Fruit fly (Drosophila melanogaster) ovary, adult (tissue): ENCODE measurements around the gene CG42299.

ENCODE experiments used
- CG17801 ChIP-seq: fragments of 200-800 bp; optimal IDR thresholded peaks from 2 replicates; lab custom pipeline; 2019; ENCODE audit warnings: missing biosample characterization, mild to moderate bottlenecking, missing genetic modification characterization, moderate library complexity; ENCODE audit not compliant: partially characterized antibody

The CG42299 gene

DNA sequence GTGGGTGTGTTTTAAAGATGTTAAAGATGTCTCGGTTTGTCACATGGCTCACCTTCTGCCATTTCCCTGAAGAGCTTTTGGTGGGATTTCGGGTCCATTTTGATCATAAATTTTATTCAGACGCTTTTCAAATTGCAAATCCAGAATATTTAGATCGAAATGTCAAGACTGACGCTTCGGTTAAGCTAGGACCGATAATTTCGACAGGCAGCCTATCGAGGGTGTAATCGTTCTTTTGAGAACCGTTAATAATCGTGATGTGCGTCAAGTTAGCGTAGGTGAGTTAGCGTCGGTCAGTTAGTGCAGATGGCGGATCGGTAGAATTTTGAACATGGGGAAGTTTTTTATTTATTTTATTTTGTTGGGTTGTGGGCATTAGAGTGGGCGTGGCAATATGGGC lies at the start of gene CG42299:
CG42299 (minus strand) TSS at position 127 of the 400 bp plus-strand sequence.
- TF ChIP-seq CG17801 (GFP tag; lab: Kevin White, UChicago): no peak

DNA sequence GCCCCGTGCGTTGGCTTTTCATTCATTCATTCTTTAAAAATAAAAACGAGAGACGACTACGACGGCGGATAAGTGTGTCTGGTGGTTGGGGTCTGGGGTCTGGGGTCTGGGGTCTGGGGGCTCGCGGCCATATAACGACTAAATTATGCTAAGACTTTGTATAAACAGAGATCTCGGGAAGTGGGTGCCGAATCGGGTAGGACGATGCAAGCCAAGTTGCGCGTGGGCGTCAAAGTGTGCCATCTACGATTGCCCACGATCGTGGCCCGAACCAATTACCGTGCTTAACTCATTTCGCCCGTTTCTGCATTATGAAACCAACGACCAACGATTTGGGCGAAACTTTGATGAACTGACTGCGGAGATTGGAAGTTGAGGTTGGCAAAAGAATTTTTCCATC lies 48.3 kb upstream of the CG42299 start:
- no peak for TF ChIP-seq CG17801 (GFP tag; lab: Kevin White, UChicago)

DNA sequence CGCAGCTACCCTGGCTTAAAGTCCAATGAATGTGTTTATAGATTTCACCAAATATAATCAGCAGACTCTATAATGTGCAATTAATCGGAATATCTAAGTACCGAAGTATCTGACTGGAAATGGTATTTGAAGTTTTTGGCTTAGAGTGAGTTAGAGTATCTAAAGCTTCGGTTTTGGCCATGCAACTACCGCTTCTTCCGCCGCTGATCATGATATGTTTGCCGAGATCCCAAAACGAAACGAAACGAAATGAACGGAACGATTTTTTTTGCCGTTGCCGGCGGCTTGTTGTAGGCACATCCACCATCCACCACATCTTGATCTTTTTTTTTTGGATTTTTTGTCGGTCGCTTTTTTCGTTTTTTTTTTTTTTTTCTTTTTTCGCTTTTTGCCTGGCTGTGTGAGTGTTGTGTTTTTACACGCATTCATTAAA lies 47.5 kb upstream of the CG42299 start:
- TF ChIP-seq CG17801 (GFP tag; lab: Kevin White, UChicago): no peak

DNA sequence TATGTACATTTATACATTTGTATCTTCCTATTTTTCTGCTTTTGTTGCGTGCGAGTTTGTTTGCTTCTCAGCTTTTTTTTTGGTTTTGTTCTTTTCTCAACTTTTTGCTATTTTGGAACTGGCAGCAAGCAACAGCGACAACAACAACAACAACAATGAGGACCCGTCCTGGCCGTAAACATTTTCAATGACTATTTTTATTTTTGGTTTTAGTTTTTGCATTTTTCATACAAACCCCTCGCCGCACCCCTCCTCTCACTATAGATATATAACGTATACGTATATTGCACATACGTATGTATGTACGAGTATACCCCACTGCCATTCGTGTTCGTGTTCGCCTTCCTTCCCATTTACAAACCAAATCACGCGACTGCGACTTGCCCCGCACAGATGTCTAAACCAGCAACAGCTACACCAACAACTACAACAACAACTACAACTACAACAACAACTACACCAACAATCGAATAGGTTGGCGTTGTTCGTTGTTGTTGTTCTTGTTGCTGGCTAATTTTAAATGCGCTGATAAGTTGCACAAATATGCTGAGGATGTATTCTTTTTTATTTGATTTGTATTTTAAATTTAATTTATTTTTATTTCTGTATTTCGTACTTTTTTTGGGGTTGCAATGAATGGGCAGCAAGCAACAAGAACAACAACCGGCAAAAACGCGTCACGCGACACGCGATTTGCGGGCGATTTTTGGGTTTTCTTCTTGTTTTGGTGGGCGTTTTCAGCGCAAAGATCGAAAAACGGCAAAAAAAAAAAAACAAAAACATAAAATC lies 45.1 kb upstream of the CG42299 start:
- no peak for TF ChIP-seq CG17801 (GFP tag; lab: Kevin White, UChicago)

DNA sequence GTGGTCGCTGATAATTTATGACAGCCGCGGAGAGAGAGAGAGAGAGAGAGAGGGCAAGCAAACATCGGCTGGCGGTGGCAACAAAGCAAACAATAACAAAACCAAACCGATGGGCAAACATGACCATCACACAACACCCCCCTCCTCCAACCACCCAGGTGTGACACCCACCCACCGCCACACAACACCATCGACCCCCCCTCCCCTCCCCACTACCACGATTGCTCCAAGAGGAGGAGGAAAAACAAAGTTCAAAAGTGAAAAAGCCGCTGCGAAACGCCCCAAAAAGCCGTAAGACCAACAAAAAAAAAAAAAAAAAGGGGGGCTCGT lies 44.1 kb upstream of the CG42299 start:
- no peak for TF ChIP-seq CG17801 (GFP tag; lab: Kevin White, UChicago)

DNA sequence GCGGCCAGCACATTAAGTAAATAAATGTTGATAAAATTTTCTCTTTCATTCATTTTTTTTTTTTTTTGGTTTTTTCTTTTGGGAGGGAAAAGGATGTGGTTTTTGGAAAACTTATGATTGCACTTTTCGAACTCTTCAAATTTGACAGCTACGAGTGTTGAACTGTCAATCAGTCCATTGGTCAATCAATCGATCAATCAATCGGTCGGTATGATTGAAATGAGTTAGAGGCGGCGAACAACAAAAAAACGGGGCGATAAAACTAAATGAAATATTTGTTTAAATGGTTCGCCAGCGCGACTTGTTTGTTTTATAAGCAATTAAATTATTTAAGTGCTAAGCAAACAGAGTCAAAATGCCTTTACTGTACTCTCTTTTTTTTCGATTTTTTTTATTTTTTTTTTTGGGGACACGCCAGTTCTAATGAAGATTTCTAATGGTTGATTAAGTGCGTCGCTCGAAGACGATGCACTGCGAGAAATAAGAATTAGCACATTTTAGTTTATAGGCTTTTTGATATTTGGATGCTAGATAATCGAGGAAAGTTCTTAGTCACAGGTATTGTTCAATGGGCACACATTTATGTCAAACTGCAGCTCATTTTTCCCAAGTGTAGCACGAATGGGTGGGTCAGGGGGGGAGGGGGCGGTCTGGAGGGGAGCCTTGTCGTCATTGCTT lies 43.6 kb upstream of the CG42299 start:
- no peak for TF ChIP-seq CG17801 (GFP tag; lab: Kevin White, UChicago)

DNA sequence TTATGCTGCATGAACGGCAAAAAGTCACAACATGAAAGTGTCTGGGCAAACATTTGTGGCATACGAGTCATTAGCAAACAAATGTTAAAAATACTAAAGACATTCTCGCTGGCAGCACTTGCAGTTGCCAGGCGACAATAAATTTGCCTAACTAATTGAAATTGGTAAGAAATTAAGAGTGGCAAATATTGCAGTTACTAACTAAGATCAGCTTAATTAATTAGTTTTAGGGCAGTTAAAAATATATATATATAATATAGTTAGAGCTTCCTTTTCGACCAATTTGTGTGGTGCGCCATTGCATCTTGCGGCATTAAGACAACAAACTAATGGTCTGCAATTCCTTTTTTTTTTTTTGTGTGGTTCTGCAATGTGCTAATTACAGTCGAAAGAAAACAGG lies 42.4 kb upstream of the CG42299 start:
- no peak for TF ChIP-seq CG17801 (GFP tag; lab: Kevin White, UChicago)

DNA sequence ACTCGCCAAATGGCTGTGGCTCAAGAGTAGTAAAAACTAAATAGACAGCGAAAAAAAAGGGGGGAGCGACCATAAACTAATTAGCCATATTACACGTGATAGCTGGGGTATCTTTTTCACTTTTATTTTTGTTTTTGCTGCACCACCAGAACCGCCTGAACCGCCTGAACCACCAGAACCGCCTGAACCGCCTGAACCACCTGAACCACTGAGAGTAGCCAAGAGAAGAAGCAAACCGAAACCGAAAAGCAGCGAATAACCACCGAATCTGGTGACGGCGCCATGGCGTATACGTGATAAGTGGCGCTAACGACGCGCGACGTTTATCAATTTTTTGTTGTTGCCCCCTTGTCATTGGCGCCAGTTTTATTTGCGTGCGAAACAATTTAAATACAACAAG lies 41.0 kb upstream of the CG42299 start:
- TF ChIP-seq CG17801 (GFP tag; lab: Kevin White, UChicago): no peak

DNA sequence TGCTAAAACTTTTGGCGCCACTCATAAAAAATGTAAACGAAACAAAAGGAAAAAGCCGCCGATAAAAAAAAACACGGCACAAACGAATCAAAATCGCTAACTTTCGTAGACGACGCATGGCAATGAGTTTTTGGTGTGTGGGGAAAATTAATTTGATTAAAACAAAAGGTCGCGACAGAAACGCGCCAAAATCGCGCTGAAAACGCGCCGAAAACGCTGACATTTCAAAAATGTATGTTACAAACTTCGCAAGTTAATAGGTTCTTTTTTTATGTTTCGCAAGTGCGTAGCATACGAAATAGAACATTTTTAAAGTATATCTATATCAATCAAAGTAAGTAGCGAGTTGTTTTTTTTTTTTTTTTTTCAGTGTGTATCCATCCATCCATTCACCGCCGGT lies 40.5 kb upstream of the CG42299 start:
- TF ChIP-seq CG17801 (GFP tag; lab: Kevin White, UChicago): no peak

DNA sequence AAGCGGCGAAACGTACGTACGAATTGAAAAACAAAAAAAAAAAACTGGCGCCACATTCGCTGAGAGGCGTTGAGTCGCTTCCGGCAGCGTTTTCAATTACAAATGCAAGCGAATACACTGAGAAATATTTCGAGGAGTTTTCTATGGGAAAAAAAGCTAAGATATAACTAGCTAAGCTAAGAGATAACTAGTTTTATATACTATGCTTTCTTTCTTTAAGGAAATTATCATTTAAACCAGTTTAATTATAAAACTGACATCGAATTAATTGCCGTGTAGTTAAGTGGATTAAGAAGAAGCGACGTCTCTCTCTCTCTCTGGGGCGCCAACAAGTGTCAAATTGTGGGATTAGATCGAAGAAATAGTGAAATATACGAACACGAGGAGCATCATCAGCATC lies 39.9 kb upstream of the CG42299 start:
- peak; percentile 30 for TF ChIP-seq CG17801 (GFP tag; lab: Kevin White, UChicago)

DNA sequence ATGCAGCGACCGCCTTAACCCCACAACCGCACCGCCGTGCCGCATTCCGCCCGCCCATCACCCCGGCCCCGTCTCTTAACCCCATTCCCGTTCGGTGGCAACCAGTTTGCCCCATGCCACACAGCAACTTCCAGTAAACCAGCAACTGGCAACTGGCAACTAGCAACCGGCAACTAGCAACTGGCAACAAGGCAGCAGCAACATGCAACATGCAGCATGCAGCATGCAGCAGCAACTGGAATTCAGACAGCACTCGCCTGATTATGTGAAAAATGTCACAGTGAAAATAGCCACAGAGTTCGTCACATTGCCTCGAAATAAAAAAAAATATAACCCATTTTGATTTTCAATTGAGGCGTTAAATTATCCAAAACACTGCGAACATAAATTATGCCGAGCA lies 36.3 kb upstream of the CG42299 start:
- TF ChIP-seq CG17801 (GFP tag; lab: Kevin White, UChicago): no peak

DNA sequence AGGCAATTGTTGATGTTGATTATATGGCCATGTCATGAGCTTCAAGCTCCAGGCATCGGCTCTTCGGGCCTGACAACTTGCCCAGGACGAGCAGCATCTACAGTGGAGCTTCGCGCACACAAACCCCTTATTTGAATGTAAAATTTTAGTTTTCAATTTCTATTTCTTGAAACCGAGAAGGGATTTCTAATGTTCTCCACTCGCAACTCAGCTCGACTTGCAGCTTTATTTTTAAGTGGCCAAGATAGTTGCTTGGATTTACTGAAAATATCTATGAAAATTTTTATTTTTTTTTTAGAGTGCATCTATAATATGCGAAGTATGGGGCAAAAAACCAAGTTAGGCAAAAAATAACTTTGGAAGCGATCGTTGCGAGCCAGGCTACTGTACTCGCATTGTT lies 35.5 kb upstream of the CG42299 start:
- no peak for TF ChIP-seq CG17801 (GFP tag; lab: Kevin White, UChicago)

DNA sequence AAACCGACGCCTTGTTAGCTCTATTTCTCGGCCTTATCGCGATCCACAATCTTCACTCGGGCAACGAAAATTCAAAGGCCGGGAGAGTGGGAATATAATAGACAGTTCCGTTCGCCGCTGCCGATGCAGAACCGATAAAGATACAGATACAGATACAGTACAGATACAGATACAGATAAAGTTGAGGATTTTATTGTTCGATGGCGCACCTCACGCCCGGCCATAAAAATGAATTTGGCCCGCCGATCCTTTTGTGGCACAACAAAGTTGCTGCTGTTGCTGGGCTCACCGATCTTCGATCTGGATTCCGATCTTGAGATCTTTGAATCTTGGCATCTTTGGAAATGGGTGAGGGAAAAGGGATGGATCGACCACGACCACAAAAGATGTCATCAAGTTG lies 34.7 kb upstream of the CG42299 start:
- no peak for TF ChIP-seq CG17801 (GFP tag; lab: Kevin White, UChicago)

DNA sequence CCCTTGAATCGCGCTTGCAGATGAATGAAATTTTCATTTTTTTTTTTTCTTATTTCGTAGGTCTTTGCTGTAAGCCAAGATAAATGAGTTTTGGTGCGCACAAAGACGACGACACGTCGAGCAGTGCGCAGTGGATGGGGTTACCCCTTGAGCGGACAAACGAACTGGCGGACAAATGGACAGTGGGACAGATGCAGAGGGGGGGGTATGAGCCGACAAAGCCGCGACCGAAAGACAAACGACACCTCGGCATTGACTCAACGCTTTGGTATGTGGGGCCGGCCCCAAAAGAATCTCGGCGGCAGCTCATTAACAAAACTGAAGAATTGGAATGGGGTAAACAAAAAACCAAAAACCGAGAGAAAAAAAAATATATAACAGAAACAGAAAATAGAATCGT lies 33.9 kb upstream of the CG42299 start:
- no peak for TF ChIP-seq CG17801 (GFP tag; lab: Kevin White, UChicago)

DNA sequence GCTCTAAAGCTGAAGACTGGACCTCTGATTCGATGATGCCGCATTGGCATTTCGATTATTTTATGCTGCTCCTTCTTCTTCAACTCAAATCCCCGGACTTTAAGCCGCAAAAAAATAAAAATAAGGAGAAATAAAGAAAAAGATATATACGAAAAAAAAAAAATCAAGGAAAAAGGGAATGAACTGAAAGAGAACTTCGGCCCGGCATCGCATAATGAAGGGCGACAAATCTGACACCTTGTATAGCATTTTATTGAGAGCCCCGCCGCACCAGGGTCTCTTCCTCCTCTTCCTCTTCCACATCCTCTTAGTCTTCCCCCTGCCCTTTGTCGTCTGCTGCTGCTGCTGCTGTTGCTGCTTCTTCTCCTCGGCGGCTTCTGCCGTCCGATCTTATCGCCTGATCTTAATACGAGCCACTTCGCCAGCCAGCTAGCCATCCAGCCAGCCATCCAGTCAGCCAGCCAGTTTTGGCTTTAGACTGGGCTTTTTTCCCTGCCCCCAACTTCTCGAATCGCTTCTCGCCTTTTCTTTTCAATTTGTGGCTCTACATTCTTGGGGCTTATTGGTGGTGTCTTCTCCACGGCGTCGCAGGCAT lies 33.4 kb upstream of the CG42299 start:
- no peak for TF ChIP-seq CG17801 (GFP tag; lab: Kevin White, UChicago)

DNA sequence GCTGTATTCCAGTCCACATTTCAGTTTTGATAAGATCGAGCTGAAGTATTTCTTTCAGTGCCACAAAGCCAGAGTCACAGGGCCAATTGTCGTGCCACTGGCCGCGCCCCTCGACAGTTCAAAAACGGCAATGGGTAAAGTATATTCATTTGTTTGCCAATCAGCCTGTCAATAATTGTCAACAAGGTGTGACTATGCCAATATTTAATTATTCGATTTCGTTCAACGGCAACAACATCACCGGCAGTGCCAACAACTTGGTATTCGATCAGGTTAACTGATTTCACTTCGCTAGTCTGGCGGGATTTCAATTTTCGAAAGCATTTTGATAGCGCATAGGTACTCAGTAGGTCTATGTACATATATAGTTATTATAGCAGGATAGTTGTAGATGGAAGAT lies 27.0 kb upstream of the CG42299 start:
- no peak for TF ChIP-seq CG17801 (GFP tag; lab: Kevin White, UChicago)
